Worm (Caenorhabditis elegans) whole organism, early embryonic: Measurements from ENCODE around the gene nrde-1.

Experiments used
- ama-1 ChIP-seq: fragments of 150-350 bp; optimal IDR thresholded peaks from 2 replicates; lab custom pipeline; 2014
- flt-1 ChIP-seq: fragments of 200-800 bp; sonication (Bioruptor generic); IDR thresholded peaks from 2 replicates; pipeline ENCODE4 v1.3.6; 2022; ENCODE audit warnings: missing genetic modification characterization, missing compliant biosample characterization
- hnd-1 ChIP-seq: sonication (generic microtip); optimal IDR thresholded peaks from 2 replicates; lab custom pipeline; 2016; ENCODE audit warnings: missing genetic modification characterization, missing compliant biosample characterization
- pes-1 ChIP-seq: fragments of 200-800 bp; sonication (Bioruptor generic); IDR thresholded peaks from 2 replicates; pipeline ENCODE4 v1.3.6; 2022; ENCODE audit warnings: missing genetic modification reagents, missing genetic modification characterization, missing compliant biosample characterization
- tra-4 ChIP-seq: sonication (generic microtip); optimal IDR thresholded peaks from 2 replicates; lab custom pipeline; 2017; ENCODE audit warnings: missing genetic modification characterization, missing compliant biosample characterization

- TF ChIP-seq pes-1 (GFP tag; lab: Robert Waterston, UW) (peak; percentile 89), flt-1 (peak; percentile 85), ama-1 (lab: Kevin White, UChicago) (no peak), hnd-1 (tag; lab: Kevin White, UChicago) (peak; percentile 76), tra-4 (tag; lab: Kevin White, UChicago) (peak; percentile 36)
Observed at ce11 chrIII:3664224-3664623, 49.0 kb upstream of the nrde-1 start, which contains the start of gene C46F11.4.
